Worm (Caenorhabditis elegans): ENCODE results near the gene F17E9.3.

F17E9.3 gene

ce11 chrIV:8377501-8377900 is 22.8 kb downstream of the F17E9.3 start, which contains the start of gene D2096.7 (continued):
- no peak for TF ChIP-seq madf-9 (GFP tag; conservative IDR thresholded peaks at IDR 0.05)
- TF ChIP-seq jun-1 (tag; optimal IDR thresholded peaks at IDR 0.05), result no peak
- TF ChIP-seq dmd-9 (GFP tag; IDR thresholded peaks at IDR 0.05), result no peak
- TF ChIP-seq unc-39 (tag; optimal IDR thresholded peaks at IDR 0.05), result no peak
- TF ChIP-seq ceh-44 (GFP tag; IDR thresholded peaks at IDR 0.05), result no peak
- TF ChIP-seq zip-2 (tag; optimal IDR thresholded peaks at IDR 0.05), result no peak
- no peak for TF ChIP-seq ZK546.5 (tag; optimal IDR thresholded peaks at IDR 0.05)
- no peak for TF ChIP-seq ceh-62 (tag; optimal IDR thresholded peaks at IDR 0.05)
- no peak for TF ChIP-seq gei-8 (GFP tag; optimal IDR thresholded peaks at IDR 0.05)
- TF ChIP-seq unc-62 (GFP tag; optimal IDR thresholded peaks at IDR 0.05 in 1 of 2), result no peak
- no peak for TF ChIP-seq unc-62 (tag; optimal IDR thresholded peaks at IDR 0.05)
- TF ChIP-seq nhr-11 (tag; optimal IDR thresholded peaks at IDR 0.05), result no peak
- 0 out of 2 replicates have a peak, but pooled peaks have one; percentile 41 for TF ChIP-seq mxl-2 (GFP tag; conservative IDR thresholded peaks at IDR 0.05)
- peak; percentile 74 for TF ChIP-seq pha-4 (GFP tag; IDR thresholded peaks at IDR 0.05)
- no peak for TF ChIP-seq pha-4 (tag; optimal IDR thresholded peaks at IDR 0.05)
- TF ChIP-seq ceh-20 (GFP tag; IDR thresholded peaks at IDR 0.05), result no peak
- TF ChIP-seq ceh-32 (tag; optimal IDR thresholded peaks at IDR 0.05; ENCODE audit: poor library complexity), result no peak
- TF ChIP-seq lin-39 (tag; optimal IDR thresholded peaks at IDR 0.05), result no peak
- TF ChIP-seq dpl-1 (GFP tag; optimal IDR thresholded peaks at IDR 0.05), result no peak
- peak; percentile 82 for TF ChIP-seq lin-38 (GFP tag; IDR thresholded peaks at IDR 0.05)
- no peak for TF ChIP-seq hif-1 (tag; optimal IDR thresholded peaks at IDR 0.05)
- no peak for TF ChIP-seq fkh-10 (GFP tag; optimal IDR thresholded peaks at IDR 0.05)
- peak; percentile 70 for TF ChIP-seq unc-130 (GFP tag; optimal IDR thresholded peaks at IDR 0.05)
- TF ChIP-seq daf-19 (GFP tag; conservative IDR thresholded peaks at IDR 0.05), result peak; percentile 54; the same call in 1 of the 2 replicates
- TF ChIP-seq Y105C5A.15 (GFP tag; IDR thresholded peaks at IDR 0.05), result peak; percentile 89
- TF ChIP-seq hlh-30 (tag; optimal IDR thresholded peaks at IDR 0.05; ENCODE audit: insufficient read depth), result no peak
- no peak for TF ChIP-seq ces-1 (GFP tag; optimal IDR thresholded peaks at IDR 0.05)
- no peak for TF ChIP-seq nhr-25 (tag; optimal IDR thresholded peaks at IDR 0.05; ENCODE audit: borderline replicate concordance, insufficient read depth)
- TF ChIP-seq F37D6.2 (tag; optimal IDR thresholded peaks at IDR 0.05), result no peak
- no peak for TF ChIP-seq nhr-77 (tag; optimal IDR thresholded peaks at IDR 0.05)
- TF ChIP-seq F49E8.2 (tag; optimal IDR thresholded peaks at IDR 0.05; ENCODE audit: borderline replicate concordance), result peak; percentile 94
- 0 out of 2 replicates have a peak, but pooled peaks have one; percentile 40 for TF ChIP-seq lin-1 (GFP tag; IDR thresholded peaks at IDR 0.05)
- TF ChIP-seq aha-1 (tag), result no peak
- no peak for TF ChIP-seq mdt-29 (GFP tag; IDR thresholded peaks at IDR 0.05)
- peak; percentile 47; the same call in 1 of the 2 replicates for TF ChIP-seq saeg-2 (GFP tag; IDR thresholded peaks at IDR 0.05)
- no peak for TF ChIP-seq egl-27 (tag; optimal IDR thresholded peaks at IDR 0.05)
- TF ChIP-seq spr-3 (GFP tag; optimal IDR thresholded peaks at IDR 0.05), result peak; percentile 42
- TF ChIP-seq ceh-28 (tag; optimal IDR thresholded peaks at IDR 0.05), result no peak
- no peak for TF ChIP-seq nhr-76 (tag; optimal IDR thresholded peaks at IDR 0.05)
- peak; percentile 89 for TF ChIP-seq ama-1 (optimal IDR thresholded peaks at IDR 0.05)
- no peak for TF ChIP-seq zfp-2 (tag; optimal IDR thresholded peaks at IDR 0.05)
- TF ChIP-seq ztf-11 (tag; optimal IDR thresholded peaks at IDR 0.05), result no peak
- TF ChIP-seq ztf-7 (tag; optimal IDR thresholded peaks at IDR 0.05), result no peak
- no peak for TF ChIP-seq F26F4.8 (GFP tag; conservative IDR thresholded peaks at IDR 0.05)
- TF ChIP-seq lin-29 (GFP tag; IDR thresholded peaks at IDR 0.05), result no peak
- 0 out of 2 replicates have a peak, but pooled peaks have one; percentile 20 for TF ChIP-seq hmg-1.1 (GFP tag; IDR thresholded peaks at IDR 0.05)
- no peak for TF ChIP-seq nhr-111 (GFP tag; optimal IDR thresholded peaks at IDR 0.05)
- TF ChIP-seq attf-4 (tag; optimal IDR thresholded peaks at IDR 0.05), result no peak
- no peak for TF ChIP-seq dve-1 (tag; optimal IDR thresholded peaks at IDR 0.05; ENCODE audit: insufficient read depth)
- no peak for TF ChIP-seq nhr-237 (tag; optimal IDR thresholded peaks at IDR 0.05)
- TF ChIP-seq mdl-1 (tag; optimal IDR thresholded peaks at IDR 0.05), result no peak
- TF ChIP-seq lin-13 (GFP tag; optimal IDR thresholded peaks at IDR 0.05), result peak; percentile 64
